Fruit fly (Drosophila melanogaster) whole organism, prepupa: ENCODE data around the gene spn-B.

Experiments
- Blimp-1 ChIP-seq: fragments of 200-800 bp; sonication (Bioruptor generic); optimal IDR thresholded peaks from 3 replicates; lab custom pipeline; 2017; ENCODE audit warnings: missing biosample characterization, missing genetic modification characterization, mild to moderate bottlenecking, moderate library complexity, missing genetic modification reagents
- CG10669 ChIP-seq: fragments of 200-800 bp; sonication (Bioruptor generic); optimal IDR thresholded peaks from 3 replicates; lab custom pipeline; 2018; ENCODE audit warnings: missing biosample characterization, mild to moderate bottlenecking, missing genetic modification characterization, moderate library complexity
- CG11294 ChIP-seq: fragments of 200-800 bp; sonication (Bioruptor generic); IDR thresholded peaks from 2 replicates; pipeline ENCODE4 v1.3.6; 2022; ENCODE audit warnings: missing biosample characterization, missing genetic modification characterization
- CG11762 ChIP-seq: fragments of 200-800 bp; sonication (Bioruptor generic); optimal IDR thresholded peaks from 3 replicates; lab custom pipeline; 2016; ENCODE audit warnings: missing biosample characterization, missing genetic modification characterization; ENCODE audit not compliant: insufficient read depth
- CG11902 ChIP-seq: fragments of 200-800 bp; sonication (Bioruptor generic); optimal IDR thresholded peaks from 3 replicates; lab custom pipeline; 2016; ENCODE audit warnings: missing biosample characterization, missing genetic modification characterization
- CG16779 ChIP-seq: fragments of 200-800 bp; sonication (Bioruptor generic); optimal IDR thresholded peaks from 3 replicates; lab custom pipeline; 2017; ENCODE audit warnings: missing biosample characterization, mild to moderate bottlenecking, missing genetic modification characterization
- CG32006 ChIP-seq: fragments of 200-800 bp; sonication (Bioruptor generic); optimal IDR thresholded peaks from 3 replicates; lab custom pipeline; 2017; ENCODE audit warnings: missing biosample characterization, mild to moderate bottlenecking, missing genetic modification characterization
- CG34406 ChIP-seq: fragments of 200-800 bp; sonication (Bioruptor generic); optimal IDR thresholded peaks from 3 replicates; lab custom pipeline; 2016; ENCODE audit warnings: missing biosample characterization, missing genetic modification characterization
- CG3919 ChIP-seq: fragments of 200-800 bp; sonication (Bioruptor generic); optimal IDR thresholded peaks from 3 replicates; lab custom pipeline; 2016; ENCODE audit warnings: missing biosample characterization, missing genetic modification characterization
- CG4318 ChIP-seq: fragments of 200-800 bp; sonication (Bioruptor generic); optimal IDR thresholded peaks from 3 replicates; lab custom pipeline; 2017; ENCODE audit warnings: missing biosample characterization, mild to moderate bottlenecking, missing genetic modification characterization
- CG6163 ChIP-seq: fragments of 200-800 bp; sonication (Bioruptor generic); IDR thresholded peaks from 3 replicates; pipeline ENCODE4 v1.3.6; 2022; ENCODE audit warnings: missing biosample characterization, missing genetic modification characterization
- CG6276 ChIP-seq: fragments of 200-800 bp; sonication (Bioruptor generic); optimal IDR thresholded peaks from 2 replicates; lab custom pipeline; 2017; ENCODE audit warnings: missing biosample characterization, mild to moderate bottlenecking, missing genetic modification characterization
- CG6792 ChIP-seq: fragments of 200-800 bp; sonication (Bioruptor generic); optimal IDR thresholded peaks from 3 replicates; lab custom pipeline; 2016; ENCODE audit warnings: missing biosample characterization, missing genetic modification characterization
- CG6808 ChIP-seq: fragments of 200-800 bp; sonication (Bioruptor generic); optimal IDR thresholded peaks from 3 replicates; lab custom pipeline; 2017; ENCODE audit warnings: missing biosample characterization, missing genetic modification characterization, mild to moderate bottlenecking, moderate library complexity, missing genetic modification reagents
- CG6854 ChIP-seq: fragments of 200-800 bp; sonication (Bioruptor generic); optimal IDR thresholded peaks from 2 replicates; lab custom pipeline; 2017; ENCODE audit warnings: missing biosample characterization, mild to moderate bottlenecking, missing genetic modification characterization
- CG8119 ChIP-seq: fragments of 200-800 bp; sonication (Bioruptor generic); IDR thresholded peaks from 3 replicates; pipeline ENCODE4 v1.3.6; 2022; ENCODE audit warnings: missing biosample characterization, missing genetic modification characterization
- CG8319 ChIP-seq: fragments of 200-800 bp; sonication (Bioruptor generic); optimal IDR thresholded peaks from 3 replicates; lab custom pipeline; 2016; ENCODE audit warnings: missing biosample characterization, missing genetic modification characterization
- CG8632 ChIP-seq: fragments of 200-800 bp; sonication (Bioruptor generic); optimal IDR thresholded peaks from 3 replicates; lab custom pipeline; 2016; ENCODE audit warnings: missing biosample characterization, missing genetic modification characterization
- Eip75B ChIP-seq: fragments of 200-800 bp; sonication (Bioruptor generic); optimal IDR thresholded peaks from 3 replicates; lab custom pipeline; 2016; ENCODE audit warnings: missing biosample characterization, missing genetic modification characterization
- Eip78C ChIP-seq: fragments of 200-800 bp; sonication (Bioruptor generic); peaks from one replicate; lab custom pipeline; 2016; ENCODE audit warnings: missing biosample characterization, missing genetic modification characterization
- Eip93F ChIP-seq: fragments of 200-800 bp; sonication (Bioruptor generic); optimal IDR thresholded peaks from 2 replicates; lab custom pipeline; 2016; ENCODE audit warnings: missing biosample characterization, mild to moderate bottlenecking, missing genetic modification characterization
- Ets21C ChIP-seq: fragments of 200-800 bp; sonication (Bioruptor generic); optimal IDR thresholded peaks from 3 replicates; lab custom pipeline; 2016; ENCODE audit warnings: missing biosample characterization, missing genetic modification characterization
- Ets96B ChIP-seq: fragments of 200-800 bp; optimal IDR thresholded peaks from 2 replicates; lab custom pipeline; 2019; ENCODE audit warnings: missing biosample characterization, mild to moderate bottlenecking, missing genetic modification characterization, moderate library complexity
- Gug ChIP-seq: fragments of 200-800 bp; sonication (Bioruptor generic); IDR thresholded peaks from 2 replicates; pipeline ENCODE4 v1.3.6; 2022; ENCODE audit warnings: missing biosample characterization, missing genetic modification characterization
- Hr38 ChIP-seq: sonication (Bioruptor generic); optimal IDR thresholded peaks from 2 replicates; lab custom pipeline; 2016; ENCODE audit warnings: missing biosample characterization, missing genetic modification characterization
- Hr39 ChIP-seq: fragments of 200-800 bp; sonication (Bioruptor generic); optimal IDR thresholded peaks from 2 replicates; lab custom pipeline; 2016; ENCODE audit warnings: missing biosample characterization, missing genetic modification characterization
- Hr4 ChIP-seq: fragments of 200-800 bp; sonication (Bioruptor generic); optimal IDR thresholded peaks from 3 replicates; lab custom pipeline; 2016; ENCODE audit warnings: missing biosample characterization, missing genetic modification characterization
- Lpt ChIP-seq: fragments of 200-800 bp; sonication (Bioruptor generic); optimal IDR thresholded peaks from 3 replicates; lab custom pipeline; 2016; ENCODE audit warnings: missing biosample characterization, missing genetic modification characterization
- Met ChIP-seq: fragments of 200-800 bp; sonication (Bioruptor generic); optimal IDR thresholded peaks from 3 replicates; lab custom pipeline; 2016; ENCODE audit warnings: missing biosample characterization, missing genetic modification characterization
- OdsH ChIP-seq: fragments of 200-800 bp; sonication (Bioruptor generic); optimal IDR thresholded peaks from 3 replicates; lab custom pipeline; 2016; ENCODE audit warnings: missing biosample characterization, missing genetic modification characterization
- Smox ChIP-seq: fragments of 200-800 bp; sonication (Bioruptor generic); optimal IDR thresholded peaks from 3 replicates; lab custom pipeline; 2016; ENCODE audit warnings: missing biosample characterization, missing genetic modification characterization
- Sox102F ChIP-seq: fragments of 200-800 bp; sonication (Bioruptor generic); optimal IDR thresholded peaks from 2 replicates; lab custom pipeline; 2016; ENCODE audit warnings: missing biosample characterization, mild to moderate bottlenecking, missing genetic modification characterization
- Sox14 ChIP-seq: fragments of 200-800 bp; sonication (Bioruptor generic); optimal IDR thresholded peaks from 3 replicates; lab custom pipeline; 2016; ENCODE audit warnings: missing biosample characterization, missing genetic modification characterization
- acj6 ChIP-seq: fragments of 200-800 bp; sonication (Bioruptor generic); optimal IDR thresholded peaks from 3 replicates; lab custom pipeline; 2016; ENCODE audit warnings: missing biosample characterization, missing genetic modification characterization
- cyc ChIP-seq: fragments of 200-800 bp; sonication (Bioruptor generic); optimal IDR thresholded peaks from 3 replicates; lab custom pipeline; 2016; ENCODE audit warnings: missing biosample characterization, missing genetic modification characterization
- dac ChIP-seq: fragments of 200-800 bp; sonication (Bioruptor generic); optimal IDR thresholded peaks from 2 replicates; lab custom pipeline; 2017; ENCODE audit warnings: missing biosample characterization, mild to moderate bottlenecking, missing genetic modification characterization
- dsx ChIP-seq: fragments of 200-800 bp; optimal IDR thresholded peaks from 3 replicates; lab custom pipeline; 2019; ENCODE audit warnings: missing biosample characterization, mild to moderate bottlenecking, missing genetic modification characterization, moderate library complexity; ENCODE audit not compliant: poor library complexity, severe bottlenecking
- eg ChIP-seq: fragments of 200-800 bp; sonication (Bioruptor generic); IDR thresholded peaks from 3 replicates; pipeline ENCODE4 v1.3.6; 2022; ENCODE audit warnings: missing biosample characterization, missing genetic modification characterization
- fd59A ChIP-seq: fragments of 200-800 bp; sonication (Bioruptor generic); optimal IDR thresholded peaks from 2 replicates; lab custom pipeline; 2017; ENCODE audit warnings: missing biosample characterization, mild to moderate bottlenecking, missing genetic modification characterization, missing genetic modification reagents
- fd85E ChIP-seq: fragments of 200-800 bp; sonication (Bioruptor generic); optimal IDR thresholded peaks from 3 replicates; lab custom pipeline; 2016; ENCODE audit warnings: missing biosample characterization, missing genetic modification characterization
- fkh ChIP-seq: fragments of 200-800 bp; sonication (Bioruptor generic); optimal IDR thresholded peaks from 3 replicates; lab custom pipeline; 2017; ENCODE audit warnings: missing biosample characterization, mild to moderate bottlenecking, missing genetic modification characterization, moderate library complexity
- net ChIP-seq: fragments of 200-800 bp; sonication (Bioruptor generic); optimal IDR thresholded peaks from 3 replicates; lab custom pipeline; 2016; ENCODE audit warnings: missing biosample characterization, missing genetic modification characterization
- pdm3 ChIP-seq: fragments of 200-800 bp; sonication (Bioruptor generic); optimal IDR thresholded peaks from 3 replicates; lab custom pipeline; 2016; ENCODE audit warnings: missing biosample characterization, missing genetic modification characterization
- spab ChIP-seq: fragments of 200-800 bp; sonication (Bioruptor generic); optimal IDR thresholded peaks from 2 replicates; lab custom pipeline; 2017; ENCODE audit warnings: missing biosample characterization, mild to moderate bottlenecking, missing genetic modification characterization, missing genetic modification reagents
- vri ChIP-seq: fragments of 200-800 bp; sonication (Bioruptor generic); optimal IDR thresholded peaks from 3 replicates; lab custom pipeline; 2016; ENCODE audit warnings: missing biosample characterization, mild to moderate bottlenecking, missing genetic modification characterization

spn-B gene

DNA sequence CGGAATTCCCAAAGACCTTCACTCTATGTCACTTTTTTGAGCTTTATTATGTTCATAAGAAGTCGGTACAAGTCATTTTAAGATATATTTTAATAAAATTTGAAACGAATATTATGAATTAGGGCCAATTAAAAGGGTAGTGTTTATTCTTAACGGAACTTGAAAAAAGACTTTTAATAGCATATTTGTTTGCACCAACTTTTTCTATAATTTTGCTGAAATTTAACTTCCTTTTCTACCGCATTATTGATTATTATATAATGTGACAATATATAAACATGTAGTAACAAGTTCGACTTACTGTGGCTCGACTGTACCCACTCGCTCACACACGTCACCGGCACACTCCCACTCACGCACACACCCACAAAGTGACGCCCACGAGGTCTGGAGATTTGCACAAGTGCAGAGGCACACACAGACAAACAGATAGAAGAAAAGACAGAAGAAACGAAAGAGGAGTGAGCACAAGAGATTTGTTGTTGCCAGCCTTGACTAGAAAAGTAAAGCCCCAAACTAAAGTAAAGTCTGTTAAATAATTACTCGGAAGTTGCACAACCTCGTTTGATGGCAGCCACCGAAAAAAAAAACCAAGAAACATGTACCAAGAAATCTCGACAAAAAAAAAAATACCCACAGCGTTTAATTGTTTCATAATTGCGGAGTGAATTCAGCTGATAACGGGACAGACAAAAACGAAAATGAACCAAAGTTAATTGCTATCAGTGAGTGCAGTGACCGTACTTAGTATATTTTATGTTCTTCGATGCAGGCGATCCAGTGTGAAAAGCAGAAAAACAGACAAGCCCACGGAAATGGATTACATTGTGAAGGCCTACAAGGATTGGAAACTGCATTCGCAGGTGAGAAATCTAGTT, 37.7 kb upstream of the spn-B start (continued):
- peak; percentile 90 for TF ChIP-seq Eip78C (GFP tag; lab: Kevin White, UChicago)
- peak; percentile 34 for TF ChIP-seq CG6808 (GFP tag; lab: Kevin White, UChicago)
- TF ChIP-seq Gug (GFP tag; lab: Robert Waterston, UW) = peak; percentile 33; the same call in 1 of the 2 replicates
- peak; percentile 41 for TF ChIP-seq Hr39 (GFP tag; lab: Kevin White, UChicago)
- peak; percentile 64 for TF ChIP-seq pdm3 (GFP tag; lab: Kevin White, UChicago)
- peak; percentile 66 for TF ChIP-seq CG6276 (GFP tag; lab: Kevin White, UChicago)
- peak; percentile 29 for TF ChIP-seq spab (GFP tag; lab: Kevin White, UChicago)
- peak; percentile 6 for TF ChIP-seq dsx
- TF ChIP-seq CG11902 = peak; percentile 31
- peak; percentile 58 for TF ChIP-seq CG4318
- TF ChIP-seq Eip93F (GFP tag; lab: Kevin White, UChicago) = peak; percentile 64
- no peak for TF ChIP-seq fd85E (GFP tag; lab: Kevin White, UChicago)
- peak; percentile 55 for TF ChIP-seq CG6163 (GFP tag; lab: Robert Waterston, UW)
- no peak for TF ChIP-seq CG11762
- peak; percentile 33 for TF ChIP-seq CG10669 (GFP tag; lab: Kevin White, UChicago)
- no peak for TF ChIP-seq Hr38
- TF ChIP-seq Met (GFP tag; lab: Kevin White, UChicago) = peak; percentile 63
- peak; percentile 57 for TF ChIP-seq Ets96B (tag; lab: Kevin White, UChicago)
- TF ChIP-seq CG6854 = no peak
- peak; percentile 81 for TF ChIP-seq CG32006 (GFP tag; lab: Kevin White, UChicago)
- TF ChIP-seq CG6792 (GFP tag; lab: Kevin White, UChicago) = peak; percentile 32
- peak; percentile 68 for TF ChIP-seq CG8119 (GFP tag; lab: Robert Waterston, UW)
- peak; percentile 39 for TF ChIP-seq net (GFP tag; lab: Kevin White, UChicago)
- peak; percentile 7 for TF ChIP-seq cyc
- peak; percentile 16 for TF ChIP-seq dac (GFP tag; lab: Kevin White, UChicago)
- TF ChIP-seq Lpt (GFP tag; lab: Kevin White, UChicago) = peak; percentile 28

DNA sequence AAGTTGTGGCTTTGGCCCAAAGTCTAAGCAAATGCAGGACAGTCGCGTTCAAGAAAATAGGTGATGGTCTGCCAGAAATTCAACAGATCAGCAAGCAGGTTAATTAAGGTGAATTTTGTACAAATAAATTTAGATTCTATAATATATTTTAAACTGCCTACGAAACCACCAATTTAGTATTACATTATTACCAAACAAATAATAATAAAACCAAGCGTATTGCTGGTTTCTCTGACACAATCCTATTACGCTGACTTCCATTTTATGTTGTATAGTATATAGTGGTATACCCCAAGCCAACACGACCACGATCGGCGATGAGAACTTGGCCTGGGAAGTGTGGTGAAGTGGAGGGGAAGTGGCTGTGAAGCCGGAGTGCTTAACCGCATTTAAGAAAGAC, 36.4 kb upstream of the spn-B start:
- TF ChIP-seq fkh (GFP tag; lab: Kevin White, UChicago) = no peak
- peak; percentile 77 for TF ChIP-seq CG6792 (GFP tag; lab: Kevin White, UChicago)
- peak; percentile 82 for TF ChIP-seq net (GFP tag; lab: Kevin White, UChicago)
- peak; percentile 80 for TF ChIP-seq vri (GFP tag; lab: Kevin White, UChicago)
- TF ChIP-seq CG3919 (GFP tag; lab: Kevin White, UChicago) = peak; percentile 83
- TF ChIP-seq cyc = peak; percentile 68
- TF ChIP-seq CG11294 (GFP tag; lab: Robert Waterston, UW) = peak; percentile 59
- peak; percentile 49 for TF ChIP-seq CG11902
- TF ChIP-seq Eip93F (GFP tag; lab: Kevin White, UChicago) = peak; percentile 41
- TF ChIP-seq CG11762 = peak; percentile 73
- peak; percentile 89 for TF ChIP-seq Ets96B (tag; lab: Kevin White, UChicago)
- TF ChIP-seq acj6 (GFP tag; lab: Kevin White, UChicago) = peak; percentile 80
- peak; percentile 79 for TF ChIP-seq Eip75B (GFP tag; lab: Kevin White, UChicago)
- TF ChIP-seq Sox102F (GFP tag; lab: Kevin White, UChicago) = peak; percentile 84
- TF ChIP-seq dac (GFP tag; lab: Kevin White, UChicago) = peak; percentile 49
- peak; percentile 78 for TF ChIP-seq Sox14 (GFP tag; lab: Kevin White, UChicago)
- TF ChIP-seq Hr4 (GFP tag; lab: Kevin White, UChicago) = peak; percentile 82
- TF ChIP-seq Hr38 = no peak
- TF ChIP-seq Smox (GFP tag; lab: Kevin White, UChicago) = peak; percentile 83
- peak; percentile 82 for TF ChIP-seq OdsH
- TF ChIP-seq CG34406 (GFP tag; lab: Kevin White, UChicago) = peak; percentile 77
- TF ChIP-seq Ets21C (GFP tag; lab: Kevin White, UChicago) = peak; percentile 60
- peak; percentile 22 for TF ChIP-seq fd85E (GFP tag; lab: Kevin White, UChicago)
- TF ChIP-seq CG6854 = peak; percentile 85
- TF ChIP-seq CG16779 = peak; percentile 77
- peak; percentile 83 for TF ChIP-seq dsx
- TF ChIP-seq spab (GFP tag; lab: Kevin White, UChicago) = peak; percentile 81
- peak; percentile 81 for TF ChIP-seq fd59A
- TF ChIP-seq Blimp-1 (GFP tag; lab: Kevin White, UChicago) = peak; percentile 66
- TF ChIP-seq CG6163 (GFP tag; lab: Robert Waterston, UW) = peak; percentile 79; the same call in 2 of the 3 replicates
- TF ChIP-seq CG6276 (GFP tag; lab: Kevin White, UChicago) = peak; percentile 89
- peak; percentile 87 for TF ChIP-seq eg
- peak; percentile 51 for TF ChIP-seq CG8319 (GFP tag; lab: Kevin White, UChicago)
- TF ChIP-seq CG8632 (GFP tag; lab: Kevin White, UChicago) = peak; percentile 75
- TF ChIP-seq CG4318 = peak; percentile 73
- peak; percentile 98 for TF ChIP-seq Eip78C (GFP tag; lab: Kevin White, UChicago)
